Worm (Caenorhabditis elegans) whole organism, late embryonic: Measurements from ENCODE around the gene hap-1.

Source experiments
- ama-1 ChIP-seq: fragments of 150-350 bp; optimal IDR thresholded peaks from 2 replicates; lab custom pipeline; 2014
- nfya-1 ChIP-seq: sonication (generic microtip); optimal IDR thresholded peaks from 2 replicates; lab custom pipeline; 2017; ENCODE audit warnings: missing genetic modification characterization, mild to moderate bottlenecking, missing compliant biosample characterization, antibody characterized with exemption, moderate library complexity
- sdc-2 ChIP-seq: sonication (generic microtip); optimal IDR thresholded peaks from 2 replicates; lab custom pipeline; 2016; ENCODE audit warnings: missing genotype, missing genetic modification characterization, missing compliant biosample characterization
- syd-9 ChIP-seq: sonication (generic microtip); optimal IDR thresholded peaks from 2 replicates; lab custom pipeline; 2016; ENCODE audit warnings: mild to moderate bottlenecking, missing genetic modification characterization, moderate library complexity, missing compliant biosample characterization
- unc-86 ChIP-seq: sonication (generic microtip); optimal IDR thresholded peaks from 2 replicates; lab custom pipeline; 2016; ENCODE audit warnings: missing genetic modification characterization, missing compliant biosample characterization

DNA sequence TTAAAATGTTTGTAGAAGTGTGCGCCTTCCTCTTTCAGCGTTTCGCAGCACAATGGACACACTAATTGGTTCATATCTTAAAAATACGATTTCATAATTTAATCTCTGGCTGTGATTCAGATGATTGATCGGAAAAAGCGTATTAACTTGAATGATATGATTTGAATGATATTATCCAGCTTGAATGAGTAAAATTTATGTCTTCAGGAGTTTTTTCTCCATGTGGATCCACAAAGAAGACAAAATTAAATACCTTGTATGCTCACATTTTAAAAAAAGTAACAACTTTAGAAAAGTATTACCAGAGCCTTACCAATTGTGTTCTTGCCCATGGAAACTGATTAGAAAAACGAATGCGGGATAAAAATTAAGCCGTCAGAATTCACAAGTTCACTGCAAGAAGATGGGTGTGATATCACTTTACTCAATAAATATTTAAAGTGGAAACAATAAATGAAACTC, 9.7 kb downstream of the hap-1 start, which contains the start of gene ztf-8:
- TF ChIP-seq sdc-2 (tag; lab: Kevin White, UChicago): no peak
- TF ChIP-seq unc-86 (tag; lab: Kevin White, UChicago): no peak
- no peak for TF ChIP-seq nfya-1 (tag; lab: Kevin White, UChicago)
- TF ChIP-seq ama-1 (lab: Kevin White, UChicago): no peak
- TF ChIP-seq syd-9 (tag; lab: Kevin White, UChicago): no peak
